Worm (Caenorhabditis elegans): ENCODE measurements around the gene kynu-1.

Gene kynu-1

ce11 chrX:6091967-6092366, 17.2 kb downstream of the kynu-1 start, which contains the start of gene hsp-3 (continued):
- TF ChIP-seq nfya-1 (tag; optimal IDR thresholded peaks at IDR 0.05; ENCODE audit: borderline replicate concordance, insufficient read depth) (no peak), hrde-1 (tag; optimal IDR thresholded peaks at IDR 0.05; ENCODE audit: borderline replicate concordance) (peak; percentile 1), Y95B8A.8 (GFP tag; IDR thresholded peaks at IDR 0.05) (peak; percentile 85; the same call in 1 of the 2 replicates), nhr-90 (tag; optimal IDR thresholded peaks at IDR 0.05) (peak; percentile 97), ztf-26 (tag; optimal IDR thresholded peaks at IDR 0.05) (peak; percentile 95), lir-1 (GFP tag; conservative IDR thresholded peaks at IDR 0.05) (peak; percentile 95), F39B2.1 (GFP tag; IDR thresholded peaks at IDR 0.05) (0 out of 2 replicates have a peak, but pooled peaks have one; percentile 42), F23B12.7 (tag; optimal IDR thresholded peaks at IDR 0.05; ENCODE audit: insufficient read depth) (no peak), lin-54 (GFP tag; optimal IDR thresholded peaks at IDR 0.05) (peak; percentile 83), let-526 (GFP tag; IDR thresholded peaks at IDR 0.05) (peak; percentile 92), nfyb-1 (GFP tag; IDR thresholded peaks at IDR 0.05) (peak; percentile 100), nhr-120 (GFP tag; IDR thresholded peaks at IDR 0.05) (no peak), sea-2 (GFP tag; IDR thresholded peaks at IDR 0.05) (peak; percentile 84; the same call in 1 of the 2 replicates), Y56A3A.18 (GFP tag; IDR thresholded peaks at IDR 0.05) (peak; percentile 80), hmg-20 (GFP tag; IDR thresholded peaks at IDR 0.05) (no peak), ceh-58 (GFP tag; IDR thresholded peaks at IDR 0.05) (no peak), F22D6.2 (tag; optimal IDR thresholded peaks at IDR 0.05) (peak; percentile 83), rcor-1 (GFP tag; IDR thresholded peaks at IDR 0.05) (peak; percentile 86), C06A6.2 (GFP tag; conservative IDR thresholded peaks at IDR 0.05) (peak; percentile 88), lsl-1 (GFP tag; optimal IDR thresholded peaks at IDR 0.05) (peak; percentile 13), pha-4 (tag; optimal IDR thresholded peaks at IDR 0.05) (peak; percentile 78), somi-1 (GFP tag; optimal IDR thresholded peaks at IDR 0.05) (peak; percentile 85), F57A8.1 (GFP tag; optimal IDR thresholded peaks at IDR 0.05) (no peak), F37B4.10 (GFP tag; IDR thresholded peaks at IDR 0.05) (peak; percentile 93; the same call in 1 of the 2 replicates), efl-1 (GFP tag; optimal IDR thresholded peaks at IDR 0.05) (no peak), sptf-2 (GFP tag; optimal IDR thresholded peaks at IDR 0.05) (peak; percentile 51), lin-35 (GFP tag; optimal IDR thresholded peaks at IDR 0.05) (peak in 1 of 3 experiments; percentile 86), Y67H2A.10 (GFP tag; conservative IDR thresholded peaks at IDR 0.05) (peak; percentile 94), aptf-3 (GFP tag; IDR thresholded peaks at IDR 0.05) (0 out of 2 replicates have a peak, but pooled peaks have one; percentile 59), Y53F4B.3 (GFP tag; IDR thresholded peaks at IDR 0.05) (no peak), B0336.3 (GFP tag; IDR thresholded peaks at IDR 0.05) (peak; percentile 98), athp-1 (tag; optimal IDR thresholded peaks at IDR 0.05) (peak; percentile 76), dpff-1 (tag; optimal IDR thresholded peaks at IDR 0.05) (no peak), tbx-9 (tag; optimal IDR thresholded peaks at IDR 0.05; ENCODE audit: borderline replicate concordance) (no peak), tbp1 (GFP tag; optimal IDR thresholded peaks at IDR 0.05) (peak; percentile 73), let-607 (tag; optimal IDR thresholded peaks at IDR 0.05) (peak; percentile 100), lsy-27 (tag; optimal IDR thresholded peaks at IDR 0.05; ENCODE audit: borderline replicate concordance, insufficient read depth) (no peak), madf-10 (tag; optimal IDR thresholded peaks at IDR 0.05) (peak; percentile 93), Y79H2A.3 (GFP tag; conservative IDR thresholded peaks at IDR 0.05) (no peak), rec-8 (tag; optimal IDR thresholded peaks at IDR 0.05) (peak in 1 of 2 experiments; percentile 10), zfh-2 (GFP tag; conservative IDR thresholded peaks at IDR 0.05) (peak; percentile 100), F10E7.11 (tag; optimal IDR thresholded peaks at IDR 0.05) (no peak), ekl-4 (GFP tag; IDR thresholded peaks at IDR 0.05) (peak; percentile 95), snpc-1.3 (tag; optimal IDR thresholded peaks at IDR 0.05; ENCODE audit: insufficient read depth) (no peak), F57C9.4 (tag; optimal IDR thresholded peaks at IDR 0.05) (peak; percentile 11), F52B5.7 (tag; optimal IDR thresholded peaks at IDR 0.05) (peak; percentile 76), hmg-1.2 (GFP tag; IDR thresholded peaks at IDR 0.05) (peak; percentile 95)

All from whole organism, young adult.